Worm (Caenorhabditis elegans): ENCODE data around the gene pnn-1.

The pnn-1 gene

DNA sequence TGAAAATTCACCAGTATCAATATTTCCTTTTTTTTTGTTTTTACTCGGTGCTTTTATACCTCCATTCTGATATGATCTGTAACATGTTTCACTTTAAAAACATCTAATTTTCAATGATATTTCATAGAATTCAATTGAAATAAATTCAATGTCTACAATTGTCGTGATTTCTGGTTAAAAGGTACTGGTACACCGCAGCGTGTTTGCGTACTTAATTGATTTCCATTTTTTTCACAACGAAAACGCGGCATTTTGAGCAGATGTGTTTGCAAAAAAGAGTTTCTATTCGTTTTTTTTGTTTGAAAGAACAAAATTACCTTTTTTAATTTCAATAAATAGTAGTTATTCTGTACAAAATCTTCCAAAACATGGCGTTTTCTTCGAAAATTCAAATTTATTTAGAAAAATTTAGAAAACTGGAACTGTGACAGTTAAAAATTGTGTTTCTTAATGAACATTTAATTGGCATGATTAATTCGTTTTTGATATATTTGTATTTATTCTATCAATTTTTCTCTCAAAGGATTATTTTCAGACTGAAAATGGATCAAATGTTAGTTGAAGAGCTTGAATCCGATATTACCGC, at the start of gene pnn-1:
Gene pnn-1 (plus strand): TSS at position 536 of the 586 bp plus-strand sequence.
- TF ChIP-seq ceh-13 (GFP tag; optimal IDR thresholded peaks at IDR 0.05) (no peak), sea-1 (GFP tag; conservative IDR thresholded peaks at IDR 0.05) (no peak), hnd-1 (tag; optimal IDR thresholded peaks at IDR 0.05) (no peak), hmbx-1 (tag; optimal IDR thresholded peaks at IDR 0.05) (no peak), scrt-1 (GFP tag; IDR thresholded peaks at IDR 0.05) (no peak), tra-4 (tag; optimal IDR thresholded peaks at IDR 0.05) (no peak), ceh-36 (tag; optimal IDR thresholded peaks at IDR 0.05) (no peak), B0310.2 (tag; optimal IDR thresholded peaks at IDR 0.05) (no peak), tbx-11 (GFP tag; IDR thresholded peaks at IDR 0.05) (no peak), flt-1 (GFP tag; IDR thresholded peaks at IDR 0.05) (no peak), pes-1 (GFP tag; IDR thresholded peaks at IDR 0.05) (no peak), ama-1 (optimal IDR thresholded peaks at IDR 0.05) (no peak), tbx-37 (GFP tag; conservative IDR thresholded peaks at IDR 0.05) (no peak), F13C5.2 (tag; optimal IDR thresholded peaks at IDR 0.05) (no peak)

DNA sequence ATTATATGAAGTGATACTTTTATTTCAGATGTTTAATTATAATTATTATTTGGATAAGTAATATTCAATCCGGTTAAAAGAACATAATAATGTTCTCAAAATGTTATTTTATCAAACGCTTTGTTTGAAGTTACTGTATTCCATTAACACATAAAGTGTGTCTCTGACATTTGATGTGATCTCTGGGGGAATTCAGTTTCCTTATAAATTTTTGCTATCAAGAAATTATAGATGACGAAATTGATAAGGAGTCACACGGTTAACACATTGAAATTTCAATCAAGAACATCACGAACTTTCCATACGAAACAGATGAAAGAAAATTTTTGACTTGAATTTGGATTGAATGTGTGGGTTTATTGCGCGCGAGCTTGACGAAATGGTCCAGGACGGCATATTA, 49.2 kb upstream of the pnn-1 start:
- no peak for TF ChIP-seq hmg-4 (GFP tag; optimal IDR thresholded peaks at IDR 0.05)
- no peak for TF ChIP-seq aly-1 (tag; optimal IDR thresholded peaks at IDR 0.05)
- TF ChIP-seq flt-1 (GFP tag; IDR thresholded peaks at IDR 0.05): no peak
- no peak for TF ChIP-seq pes-1 (GFP tag; IDR thresholded peaks at IDR 0.05)

DNA sequence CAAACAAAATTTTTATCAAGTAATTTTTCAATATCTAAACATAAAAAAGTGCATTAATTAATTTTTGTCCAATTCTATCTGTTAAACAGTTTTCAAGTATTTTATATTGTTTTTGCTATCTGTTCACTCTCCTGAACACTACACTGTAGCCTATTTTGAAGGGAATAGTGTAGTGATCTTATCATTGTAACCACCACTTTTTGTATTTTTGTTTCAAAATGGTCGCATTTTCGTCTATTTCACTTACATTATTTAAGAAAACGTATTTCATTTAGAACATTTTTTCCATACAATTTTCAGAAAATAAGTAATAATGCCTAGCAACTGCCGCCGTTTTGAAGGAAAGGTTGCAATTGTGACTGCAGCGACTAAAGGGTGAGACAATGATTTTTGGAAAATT, 48.6 kb upstream of the pnn-1 start, which contains the start of gene dhrs-4:
Gene dhrs-4 (plus strand): TSS at position 301 of the 400 bp plus-strand sequence.
- no peak for TF ChIP-seq ceh-13 (GFP tag; optimal IDR thresholded peaks at IDR 0.05)
- no peak for TF ChIP-seq sea-1 (GFP tag; conservative IDR thresholded peaks at IDR 0.05)
- TF ChIP-seq scrt-1 (GFP tag; IDR thresholded peaks at IDR 0.05): no peak
- no peak for TF ChIP-seq tbx-11 (GFP tag; IDR thresholded peaks at IDR 0.05)
- TF ChIP-seq hmbx-1 (tag; optimal IDR thresholded peaks at IDR 0.05): no peak
- TF ChIP-seq tbx-37 (GFP tag; conservative IDR thresholded peaks at IDR 0.05): no peak
- TF ChIP-seq hnd-1 (tag; optimal IDR thresholded peaks at IDR 0.05): no peak

DNA sequence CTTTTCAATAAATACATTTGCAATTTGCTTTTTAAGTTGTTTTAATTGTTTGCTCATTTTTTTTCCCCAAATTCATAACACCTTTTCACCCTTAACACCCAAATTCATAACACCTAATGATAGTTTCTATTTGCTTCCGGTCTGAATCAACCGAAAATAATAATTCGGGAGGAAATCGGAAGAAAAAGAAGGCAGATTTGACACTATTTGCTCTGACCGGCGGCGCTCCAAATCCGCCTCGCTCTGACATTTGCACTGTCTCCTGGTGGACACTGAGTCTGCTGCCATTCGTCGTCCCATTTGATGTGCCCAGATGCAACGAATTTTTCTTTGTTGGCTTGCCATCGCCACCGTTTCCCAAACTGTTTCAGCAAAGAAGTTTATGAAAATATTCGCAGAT, 46.8 kb upstream of the pnn-1 start, which contains the start of gene pqn-67:
Gene pqn-67 (plus strand): TSS at position 301 of the 400 bp plus-strand sequence.
- TF ChIP-seq flt-1 (GFP tag; IDR thresholded peaks at IDR 0.05) (no peak), tbx-37 (GFP tag; conservative IDR thresholded peaks at IDR 0.05) (no peak), hnd-1 (tag; optimal IDR thresholded peaks at IDR 0.05) (no peak), scrt-1 (GFP tag; IDR thresholded peaks at IDR 0.05) (no peak), ceh-36 (tag; optimal IDR thresholded peaks at IDR 0.05) (no peak), ceh-13 (GFP tag; optimal IDR thresholded peaks at IDR 0.05) (no peak), tbx-11 (GFP tag; IDR thresholded peaks at IDR 0.05) (no peak), sea-1 (GFP tag; conservative IDR thresholded peaks at IDR 0.05) (no peak), hmbx-1 (tag; optimal IDR thresholded peaks at IDR 0.05) (no peak), tra-4 (tag; optimal IDR thresholded peaks at IDR 0.05) (no peak), B0310.2 (tag; optimal IDR thresholded peaks at IDR 0.05) (no peak), F13C5.2 (tag; optimal IDR thresholded peaks at IDR 0.05) (no peak), ets-7 (tag; optimal IDR thresholded peaks at IDR 0.05) (no peak), ama-1 (optimal IDR thresholded peaks at IDR 0.05) (no peak), hmg-4 (GFP tag; optimal IDR thresholded peaks at IDR 0.05) (no peak)

DNA sequence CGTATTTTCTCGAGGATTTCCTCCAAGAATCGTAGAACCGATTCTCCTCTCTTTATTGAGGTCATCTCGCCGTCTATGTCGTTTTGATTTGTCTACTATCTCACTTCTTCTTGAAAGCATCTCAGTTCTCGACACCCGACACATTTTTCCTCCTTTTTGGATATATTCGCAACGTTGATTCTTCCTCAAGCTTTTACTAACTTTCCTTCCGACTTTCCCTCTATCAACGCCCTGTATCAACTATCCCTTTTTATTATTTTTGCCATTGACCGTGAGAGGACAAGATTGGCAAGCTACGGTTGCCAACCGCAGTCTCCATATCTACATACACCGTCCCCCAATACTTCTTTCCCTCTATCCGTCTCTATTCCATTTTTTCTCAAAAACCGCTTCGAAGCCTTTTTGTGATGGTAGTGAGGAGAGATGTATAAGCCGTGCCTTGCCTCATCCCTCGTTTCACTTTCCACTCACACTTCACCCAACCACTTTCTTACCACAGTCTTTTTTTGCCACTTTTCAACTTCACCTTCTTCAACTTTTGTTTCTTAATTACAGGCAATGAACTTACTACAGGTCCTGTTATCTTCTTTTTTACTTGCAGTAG, 41.9 kb upstream of the pnn-1 start, which contains the start of gene T16G1.2:
Gene T16G1.2 (plus strand): TSS at position 554 of the 604 bp plus-strand sequence.
- no peak for TF ChIP-seq sea-1 (GFP tag; conservative IDR thresholded peaks at IDR 0.05)
- TF ChIP-seq hmbx-1 (tag; optimal IDR thresholded peaks at IDR 0.05): no peak
- no peak for TF ChIP-seq tra-4 (tag; optimal IDR thresholded peaks at IDR 0.05)
- TF ChIP-seq hnd-1 (tag; optimal IDR thresholded peaks at IDR 0.05): no peak
- TF ChIP-seq aly-1 (tag; optimal IDR thresholded peaks at IDR 0.05): no peak
- no peak for TF ChIP-seq B0310.2 (tag; optimal IDR thresholded peaks at IDR 0.05)
- TF ChIP-seq ceh-36 (tag; optimal IDR thresholded peaks at IDR 0.05): no peak
- no peak for TF ChIP-seq hmg-4 (GFP tag; optimal IDR thresholded peaks at IDR 0.05)
- no peak for TF ChIP-seq pes-1 (GFP tag; IDR thresholded peaks at IDR 0.05)
- TF ChIP-seq ets-7 (tag; optimal IDR thresholded peaks at IDR 0.05): no peak
- TF ChIP-seq scrt-1 (GFP tag; IDR thresholded peaks at IDR 0.05): no peak
- TF ChIP-seq tbx-37 (GFP tag; conservative IDR thresholded peaks at IDR 0.05): no peak
- TF ChIP-seq F13C5.2 (tag; optimal IDR thresholded peaks at IDR 0.05): no peak
- no peak for TF ChIP-seq ceh-13 (GFP tag; optimal IDR thresholded peaks at IDR 0.05)
- no peak for TF ChIP-seq tbx-11 (GFP tag; IDR thresholded peaks at IDR 0.05)
- no peak for TF ChIP-seq flt-1 (GFP tag; IDR thresholded peaks at IDR 0.05)
- TF ChIP-seq ama-1 (optimal IDR thresholded peaks at IDR 0.05): no peak

DNA sequence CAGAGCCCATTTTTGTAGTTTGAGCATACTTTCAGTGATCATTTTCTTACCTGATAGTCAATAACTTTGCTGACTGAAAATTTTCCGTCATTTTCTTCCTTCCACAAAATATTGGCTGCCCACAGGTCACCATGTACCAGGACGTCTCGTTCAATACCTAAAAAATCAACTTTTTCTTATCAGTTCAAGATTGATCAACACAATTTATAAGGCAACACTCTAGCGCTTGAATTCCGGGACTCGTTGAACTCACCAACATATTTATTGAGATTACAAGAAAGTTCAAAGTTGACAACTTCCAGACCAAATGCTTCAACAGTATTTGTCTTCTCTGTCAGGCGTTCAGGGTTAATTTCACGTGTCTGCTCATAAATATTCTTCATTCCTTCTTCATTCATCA, 37.3 kb upstream of the pnn-1 start:
- no peak for TF ChIP-seq hmg-4 (GFP tag; optimal IDR thresholded peaks at IDR 0.05)
- TF ChIP-seq B0310.2 (tag; optimal IDR thresholded peaks at IDR 0.05): no peak
- TF ChIP-seq hnd-1 (tag; optimal IDR thresholded peaks at IDR 0.05): no peak
- TF ChIP-seq sea-1 (GFP tag; conservative IDR thresholded peaks at IDR 0.05): no peak
- no peak for TF ChIP-seq ceh-36 (tag; optimal IDR thresholded peaks at IDR 0.05)

DNA sequence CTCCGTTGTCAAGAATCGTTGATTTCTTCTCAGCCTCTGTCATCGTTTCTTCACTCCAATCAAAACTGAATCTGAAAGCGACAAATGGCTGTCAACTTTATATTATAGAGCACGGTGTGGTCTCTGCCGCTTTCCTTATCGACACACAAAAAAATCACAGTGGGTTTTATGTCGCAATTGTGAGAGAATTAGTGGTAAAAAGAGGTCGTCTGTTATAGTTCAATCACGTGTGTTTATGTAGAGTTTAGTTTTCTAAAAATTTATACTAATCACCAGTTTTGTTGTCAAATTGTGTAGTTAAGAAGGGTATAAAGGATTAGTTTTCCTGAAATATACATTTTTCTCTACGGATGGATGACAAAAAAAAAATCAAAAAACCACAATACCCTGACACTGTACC, 35.9 kb upstream of the pnn-1 start, which contains the start of gene T16G1.7:
Gene T16G1.7 (minus strand): TSS at position 137 of the 400 bp plus-strand sequence.
- no peak for TF ChIP-seq B0310.2 (tag; optimal IDR thresholded peaks at IDR 0.05)
- no peak for TF ChIP-seq pes-1 (GFP tag; IDR thresholded peaks at IDR 0.05)
- no peak for TF ChIP-seq aly-1 (tag; optimal IDR thresholded peaks at IDR 0.05)
- no peak for TF ChIP-seq F13C5.2 (tag; optimal IDR thresholded peaks at IDR 0.05)
- no peak for TF ChIP-seq scrt-1 (GFP tag; IDR thresholded peaks at IDR 0.05)
- no peak for TF ChIP-seq ets-7 (tag; optimal IDR thresholded peaks at IDR 0.05)

DNA sequence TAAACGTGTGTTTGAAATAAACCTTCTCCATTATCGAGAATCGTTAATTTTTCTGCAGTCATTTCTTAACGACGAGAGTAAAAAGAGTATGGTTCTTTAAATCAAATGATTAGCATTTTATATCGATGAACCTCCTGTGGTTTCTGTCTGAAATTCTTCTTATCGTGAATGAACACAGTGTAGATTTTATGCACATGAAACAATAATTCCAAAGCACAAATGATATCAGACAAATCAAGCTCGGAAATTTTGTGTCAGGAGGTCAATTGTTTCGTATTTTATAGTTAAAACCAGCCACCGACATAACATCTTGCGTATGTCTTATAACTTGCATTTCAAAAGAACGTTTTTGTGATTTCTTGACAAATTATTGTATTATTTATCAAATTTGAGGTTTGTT, 33.8 kb upstream of the pnn-1 start, which contains the start of gene T16G1.6:
Gene T16G1.6 (minus strand): TSS at position 77 of the 400 bp plus-strand sequence.
- TF ChIP-seq hmg-4 (GFP tag; optimal IDR thresholded peaks at IDR 0.05) (no peak), ceh-36 (tag; optimal IDR thresholded peaks at IDR 0.05) (no peak), B0310.2 (tag; optimal IDR thresholded peaks at IDR 0.05) (no peak), F13C5.2 (tag; optimal IDR thresholded peaks at IDR 0.05) (no peak), ets-7 (tag; optimal IDR thresholded peaks at IDR 0.05) (no peak), hnd-1 (tag; optimal IDR thresholded peaks at IDR 0.05) (no peak), hmbx-1 (tag; optimal IDR thresholded peaks at IDR 0.05) (no peak), flt-1 (GFP tag; IDR thresholded peaks at IDR 0.05) (no peak), pes-1 (GFP tag; IDR thresholded peaks at IDR 0.05) (no peak), tbx-11 (GFP tag; IDR thresholded peaks at IDR 0.05) (no peak), aly-1 (tag; optimal IDR thresholded peaks at IDR 0.05) (no peak), tra-4 (tag; optimal IDR thresholded peaks at IDR 0.05) (no peak)

Measured in whole organism, early embryonic.